Worm (Caenorhabditis elegans) whole organism, L2 larva: Measurements from ENCODE around the gene W09C2.10.
A peak's percentile ranks its signal among the peaks of the same experiment; 100 is the strongest.

Source experiments
- ama-1 ChIP-seq: fragments of 150-350 bp; optimal IDR thresholded peaks from 2 replicates; lab custom pipeline; 2018; ENCODE audit warnings: inconsistent platforms
- fos-1 ChIP-seq: fragments of 150-350 bp; optimal IDR thresholded peaks from 2 replicates; lab custom pipeline; 2014; ENCODE audit warnings: missing biosample characterization, missing genetic modification characterization
- nhr-10 ChIP-seq: sonication (generic microtip); optimal IDR thresholded peaks from 2 replicates; lab custom pipeline; 2017; ENCODE audit warnings: missing biosample characterization, missing genetic modification characterization
- peb-1 ChIP-seq: fragments of 150-350 bp; optimal IDR thresholded peaks from 2 replicates; lab custom pipeline; 2014; ENCODE audit warnings: missing biosample characterization, missing genetic modification characterization
- snpc-4 ChIP-seq: fragments of 150-350 bp; optimal IDR thresholded peaks from 2 replicates; lab custom pipeline; 2014; ENCODE audit warnings: missing biosample characterization, missing genetic modification characterization
- unc-39 ChIP-seq: fragments of 150-350 bp; optimal IDR thresholded peaks from 2 replicates; lab custom pipeline; 2014; ENCODE audit warnings: missing biosample characterization, missing genetic modification characterization
- zag-1 ChIP-seq: fragments of 150-350 bp; optimal IDR thresholded peaks from 2 replicates; lab custom pipeline; 2014; ENCODE audit warnings: missing biosample characterization, missing genetic modification characterization
- ztf-1 ChIP-seq: fragments of 200-800 bp; sonication (Bioruptor generic); conservative IDR thresholded peaks from 2 replicates; pipeline ENCODE4 v1.3.6; 2022; ENCODE audit warnings: missing genetic modification characterization, missing compliant biosample characterization
- ztf-11 ChIP-seq: sonication (generic microtip); optimal IDR thresholded peaks from 2 replicates; lab custom pipeline; 2017; ENCODE audit warnings: missing biosample characterization, missing genetic modification characterization

DNA sequence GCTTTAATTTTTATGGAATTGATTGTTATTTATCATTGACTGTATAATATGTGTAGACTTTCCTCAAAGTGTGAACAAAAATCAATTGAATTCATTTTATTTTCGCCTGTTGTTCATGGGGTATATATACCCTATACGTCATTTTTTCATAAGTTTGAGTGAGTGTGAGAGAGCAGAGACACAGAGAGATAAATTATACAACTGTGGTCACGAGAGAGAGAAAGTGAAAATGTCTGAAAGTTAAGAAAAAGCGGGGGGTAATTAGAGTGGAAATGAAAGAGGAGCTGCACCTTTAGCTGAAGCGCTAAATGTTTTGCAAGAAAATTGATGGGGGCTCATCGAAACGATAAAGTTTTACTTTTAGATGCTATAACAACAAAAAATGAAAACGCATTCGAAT, 952 bp upstream of the W09C2.10 start:
- no peak for TF ChIP-seq unc-39 (tag; lab: Kevin White, UChicago)
- no peak for TF ChIP-seq snpc-4 (tag; lab: Kevin White, UChicago)
- no peak for TF ChIP-seq peb-1
- TF ChIP-seq fos-1 (tag; lab: Kevin White, UChicago): peak; percentile 18
- TF ChIP-seq ztf-1 (GFP tag; lab: Robert Waterston, UW): no peak
- TF ChIP-seq ztf-11: no peak
- no peak for TF ChIP-seq ama-1 (lab: Kevin White, UChicago)
- TF ChIP-seq zag-1 (tag; lab: Kevin White, UChicago): no peak
- no peak for TF ChIP-seq nhr-10 (tag; lab: Kevin White, UChicago)
